Fruit fly (Drosophila melanogaster) whole organism, prepupa: Measurements from ENCODE around the gene CG16852.

Source experiments
- CG11902 ChIP-seq: fragments of 200-800 bp; sonication (Bioruptor generic); optimal IDR thresholded peaks from 3 replicates; lab custom pipeline; 2016; ENCODE audit warnings: missing biosample characterization, missing genetic modification characterization
- CG1621 ChIP-seq: fragments of 200-800 bp; sonication (Bioruptor generic); optimal IDR thresholded peaks from 3 replicates; lab custom pipeline; 2018; ENCODE audit warnings: missing biosample characterization, mild to moderate bottlenecking, missing genetic modification characterization
- CG3032 ChIP-seq: fragments of 200-800 bp; optimal IDR thresholded peaks from 2 replicates; lab custom pipeline; 2019; ENCODE audit warnings: missing biosample characterization, mild to moderate bottlenecking, missing genetic modification characterization, moderate library complexity
- CG34406 ChIP-seq: fragments of 200-800 bp; sonication (Bioruptor generic); optimal IDR thresholded peaks from 3 replicates; lab custom pipeline; 2016; ENCODE audit warnings: missing biosample characterization, missing genetic modification characterization
- CG6276 ChIP-seq: fragments of 200-800 bp; sonication (Bioruptor generic); optimal IDR thresholded peaks from 2 replicates; lab custom pipeline; 2017; ENCODE audit warnings: missing biosample characterization, mild to moderate bottlenecking, missing genetic modification characterization
- CG6792 ChIP-seq: fragments of 200-800 bp; sonication (Bioruptor generic); optimal IDR thresholded peaks from 3 replicates; lab custom pipeline; 2016; ENCODE audit warnings: missing biosample characterization, missing genetic modification characterization
- Hr39 ChIP-seq: fragments of 200-800 bp; sonication (Bioruptor generic); optimal IDR thresholded peaks from 2 replicates; lab custom pipeline; 2016; ENCODE audit warnings: missing biosample characterization, missing genetic modification characterization
- OdsH ChIP-seq: fragments of 200-800 bp; sonication (Bioruptor generic); optimal IDR thresholded peaks from 3 replicates; lab custom pipeline; 2016; ENCODE audit warnings: missing biosample characterization, missing genetic modification characterization
- dsx ChIP-seq: fragments of 200-800 bp; optimal IDR thresholded peaks from 3 replicates; lab custom pipeline; 2019; ENCODE audit warnings: missing biosample characterization, mild to moderate bottlenecking, missing genetic modification characterization, moderate library complexity; ENCODE audit not compliant: poor library complexity, severe bottlenecking
- esn ChIP-seq: fragments of 200-800 bp; sonication (Bioruptor generic); optimal IDR thresholded peaks from 2 replicates; lab custom pipeline; 2016; ENCODE audit warnings: missing biosample characterization, mild to moderate bottlenecking, missing genetic modification characterization, moderate library complexity
- fd59A ChIP-seq: fragments of 200-800 bp; sonication (Bioruptor generic); optimal IDR thresholded peaks from 2 replicates; lab custom pipeline; 2017; ENCODE audit warnings: missing biosample characterization, mild to moderate bottlenecking, missing genetic modification characterization, missing genetic modification reagents
- lz ChIP-seq: fragments of 200-800 bp; sonication (Bioruptor generic); optimal IDR thresholded peaks from 3 replicates; lab custom pipeline; 2016; ENCODE audit warnings: missing biosample characterization, missing genetic modification characterization

DNA sequence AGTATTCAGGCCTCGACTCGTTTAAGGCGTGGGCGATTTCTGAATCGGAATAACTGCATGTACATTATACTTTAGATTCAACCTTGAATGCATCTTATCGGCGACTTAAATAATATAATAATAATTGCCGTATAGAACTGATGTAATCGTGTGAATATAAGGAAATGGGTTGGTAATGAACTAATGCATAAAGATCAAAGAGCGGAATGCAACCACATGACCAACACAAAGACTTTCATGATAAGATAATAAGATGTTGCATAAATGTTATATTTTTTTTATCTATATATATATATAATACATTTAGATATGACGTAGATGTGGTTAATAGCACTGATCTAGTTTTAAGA is 24.9 kb upstream of the CG16852 start:
- TF ChIP-seq CG6276 (GFP tag; lab: Kevin White, UChicago) (no peak), fd59A (no peak), CG6792 (GFP tag; lab: Kevin White, UChicago) (no peak), CG11902 (GFP tag; lab: Kevin White, UChicago) (no peak), Hr39 (GFP tag; lab: Kevin White, UChicago) (no peak), CG34406 (GFP tag; lab: Kevin White, UChicago) (no peak), lz (GFP tag; lab: Kevin White, UChicago) (no peak), dsx (GFP tag; lab: Kevin White, UChicago) (no peak), esn (GFP tag; lab: Kevin White, UChicago) (no peak), CG1621 (no peak), CG3032 (tag; lab: Kevin White, UChicago) (no peak), OdsH (no peak)
